Worm (Caenorhabditis elegans) whole organism, L3 larva: ENCODE measurements around the gene math-23.

Experiments
- snpc-4 ChIP-seq: fragments of 150-350 bp; optimal IDR thresholded peaks from 2 replicates; lab custom pipeline; 2014; ENCODE audit warnings: missing biosample characterization, missing genetic modification characterization
- ztf-4 ChIP-seq: fragments of 150-350 bp; optimal IDR thresholded peaks from 2 replicates; lab custom pipeline; 2014; ENCODE audit warnings: missing biosample characterization, missing genetic modification characterization

ce11 chrII:1922665-1923187, 20.6 kb downstream of the math-23 start, which contains the start of the genes bath-2 and F52C6.4:
- TF ChIP-seq ztf-4 (tag; lab: Kevin White, UChicago) (no peak), snpc-4 (tag; lab: Kevin White, UChicago) (no peak)
